Worm (Caenorhabditis elegans) whole organism, L3 larva: ENCODE results near the gene col-142.

Source experiments
- ama-1 ChIP-seq: fragments of 150-350 bp; optimal IDR thresholded peaks from 2 replicates; lab custom pipeline; 2018
- ceh-16 ChIP-seq: sonication (generic microtip); optimal IDR thresholded peaks from 2 replicates; lab custom pipeline; 2017; ENCODE audit warnings: missing biosample characterization, missing genetic modification characterization
- daf-12 ChIP-seq: fragments of 150-350 bp; optimal IDR thresholded peaks from 2 replicates; lab custom pipeline; 2014; ENCODE audit warnings: missing biosample characterization, missing genetic modification reagents, missing genetic modification characterization
- egl-5 ChIP-seq: fragments of 150-350 bp; optimal IDR thresholded peaks from 2 replicates; lab custom pipeline; 2017; ENCODE audit warnings: missing biosample characterization, missing genetic modification reagents, missing genetic modification characterization, inconsistent platforms
- elt-2 ChIP-seq: sonication (generic microtip); optimal IDR thresholded peaks from 2 replicates; lab custom pipeline; 2016; ENCODE audit warnings: missing genetic modification reagents, mild to moderate bottlenecking, missing genetic modification characterization, missing compliant biosample characterization
- elt-3 ChIP-seq, 3 experiments: fragments of 150-350 bp in 1 of 3; sonication (generic microtip) in 2 of 3; optimal IDR thresholded peaks; 2 replicates in 2 of 3; 4 replicates in 1 of 3; lab custom pipeline; 2014 to 2017; ENCODE audit warnings: missing biosample characterization in 3 of 3, missing genetic modification characterization in 3 of 3
- fkh-10 ChIP-seq: sonication (generic microtip); optimal IDR thresholded peaks from 2 replicates; lab custom pipeline; 2017; ENCODE audit warnings: missing biosample characterization, missing genetic modification reagents, missing genetic modification characterization
- fos-1 ChIP-seq: fragments of 150-350 bp; optimal IDR thresholded peaks from 2 replicates; lab custom pipeline; 2014; ENCODE audit warnings: missing biosample characterization, missing genetic modification characterization
- hmg-11 ChIP-seq: sonication (generic microtip); optimal IDR thresholded peaks from 2 replicates; lab custom pipeline; 2016; ENCODE audit warnings: missing genetic modification characterization, missing compliant biosample characterization
- lin-39 ChIP-seq: fragments of 150-350 bp; optimal IDR thresholded peaks from 2 replicates; lab custom pipeline; 2018; ENCODE audit warnings: missing biosample characterization, missing genetic modification reagents, missing genetic modification characterization
- mdl-1 ChIP-seq: fragments of 150-350 bp; optimal IDR thresholded peaks from 2 replicates; lab custom pipeline; 2014; ENCODE audit warnings: missing biosample characterization, missing genetic modification characterization
- nfya-1 ChIP-seq: sonication (generic microtip); optimal IDR thresholded peaks from 2 replicates; lab custom pipeline; 2017; ENCODE audit warnings: missing genetic modification characterization, mild to moderate bottlenecking, missing compliant biosample characterization, antibody characterized with exemption, moderate library complexity; ENCODE audit not compliant: insufficient read depth
- nhr-25 ChIP-seq: sonication (generic microtip); optimal IDR thresholded peaks from 2 replicates; lab custom pipeline; 2017; ENCODE audit warnings: missing biosample characterization, missing genetic modification characterization
- nhr-43 ChIP-seq: sonication (generic microtip); optimal IDR thresholded peaks from 2 replicates; lab custom pipeline; 2016; ENCODE audit warnings: mild to moderate bottlenecking, missing genetic modification characterization, missing compliant biosample characterization; ENCODE audit not compliant: poor library complexity, severe bottlenecking
- nhr-67 ChIP-seq: fragments of 150-350 bp; optimal IDR thresholded peaks from 2 replicates; lab custom pipeline; 2014; ENCODE audit warnings: missing biosample characterization, missing genetic modification characterization
- nhr-76 ChIP-seq: fragments of 150-350 bp; sonication (generic microtip); optimal IDR thresholded peaks from 5 replicates; lab custom pipeline; 2014; ENCODE audit warnings: missing biosample characterization, missing genetic modification characterization
- snpc-4 ChIP-seq: fragments of 150-350 bp; optimal IDR thresholded peaks from 2 replicates; lab custom pipeline; 2014; ENCODE audit warnings: missing biosample characterization, missing genetic modification characterization
- unc-39 ChIP-seq: sonication (generic microtip); optimal IDR thresholded peaks from 4 replicates; lab custom pipeline; 2017; ENCODE audit warnings: missing biosample characterization, missing genetic modification characterization
- ztf-4 ChIP-seq: fragments of 150-350 bp; optimal IDR thresholded peaks from 2 replicates; lab custom pipeline; 2014; ENCODE audit warnings: missing biosample characterization, missing genetic modification characterization

col-142 gene

ce11 chrV:6879490-6879889, 48.5 kb downstream of the col-142 start (continued):
- TF ChIP-seq nhr-43 (tag; lab: Kevin White, UChicago) (peak; percentile 53), fkh-10 (GFP tag; lab: Kevin White, UChicago) (peak; percentile 83)

- TF ChIP-seq ama-1 (lab: Kevin White, UChicago) (peak; percentile 43), nhr-76 (tag; lab: Kevin White, UChicago) (no peak), lin-39 (peak; percentile 51), hmg-11 (tag; lab: Kevin White, UChicago) (peak; percentile 64), daf-12 (tag; lab: Kevin White, UChicago) (no peak), ceh-16 (tag; lab: Kevin White, UChicago) (no peak), elt-2 (tag; lab: Kevin White, UChicago) (no peak), unc-39 (no peak), egl-5 (peak; percentile 18), snpc-4 (peak; percentile 93), elt-3 (tag; optimal IDR thresholded peaks at IDR 0.05; lab: Kevin White, UChicago) (no peak), ztf-4 (no peak), nfya-1 (peak; percentile 64), fos-1 (no peak)
Observed at ce11 chrV:6880623-6881022, 49.6 kb downstream of the col-142 start.

ce11 chrV:6881038-6881437, 50.1 kb downstream of the col-142 start, which contains the start of gene unc-70:
Gene unc-70 (plus strand): TSS chrV:6881338.
- TF ChIP-seq hmg-11 (tag; lab: Kevin White, UChicago): no peak
- no peak for TF ChIP-seq mdl-1 (tag; lab: Kevin White, UChicago)
- TF ChIP-seq nhr-67 (tag; lab: Kevin White, UChicago): no peak

- TF ChIP-seq elt-2 (tag; lab: Kevin White, UChicago): peak; percentile 68
- no peak for TF ChIP-seq nhr-25
- no peak for TF ChIP-seq unc-39
Observed at ce11 chrV:6881735-6882134, 50.8 kb downstream of the col-142 start.
